Worm (Caenorhabditis elegans): ENCODE results near the gene srg-69.
A peak's percentile ranks its signal among the peaks of the same experiment; 100 is the strongest.

The srg-69 gene

ce11 chrII:5388786-5389421, 33.4 kb downstream of the srg-69 start, which contains the start of gene rsp-4:
TSS of gene rsp-4 (minus strand) at chrII:5388836.
- TF ChIP-seq T22C8.4 (GFP tag; IDR thresholded peaks at IDR 0.05) (no peak), ref-1 (GFP tag; conservative IDR thresholded peaks at IDR 0.05) (no peak), med-1 (GFP tag; optimal IDR thresholded peaks at IDR 0.05; ENCODE audit: insufficient read depth) (no peak), klf-2 (GFP tag; conservative IDR thresholded peaks at IDR 0.05) (no peak), ztf-29 (GFP tag; IDR thresholded peaks at IDR 0.05) (no peak), cog-1 (tag; optimal IDR thresholded peaks at IDR 0.05) (no peak), ztf-23 (GFP tag; IDR thresholded peaks at IDR 0.05) (no peak), tab-1 (GFP tag; IDR thresholded peaks at IDR 0.05) (no peak), flt-1 (GFP tag; IDR thresholded peaks at IDR 0.05) (no peak)

- TF ChIP-seq ztf-29 (GFP tag; IDR thresholded peaks at IDR 0.05) (no peak), ztf-23 (GFP tag; IDR thresholded peaks at IDR 0.05) (peak; percentile 73), klf-2 (GFP tag; conservative IDR thresholded peaks at IDR 0.05) (no peak), T22C8.4 (GFP tag; IDR thresholded peaks at IDR 0.05) (0 out of 2 replicates have a peak, but pooled peaks have one; percentile 10), ref-1 (GFP tag; conservative IDR thresholded peaks at IDR 0.05) (no peak), flt-1 (GFP tag; IDR thresholded peaks at IDR 0.05) (peak; percentile 83), cog-1 (tag; optimal IDR thresholded peaks at IDR 0.05) (peak; percentile 46), med-1 (GFP tag; optimal IDR thresholded peaks at IDR 0.05; ENCODE audit: insufficient read depth) (no peak), tab-1 (GFP tag; IDR thresholded peaks at IDR 0.05) (0 out of 2 replicates have a peak, but pooled peaks have one; percentile 39)
Observed at ce11 chrII:5389831-5390323, 34.4 kb downstream of the srg-69 start, which contains the start of gene ndx-6. TSS of gene ndx-6 (minus strand) at chrII:5389881.

ce11 chrII:5391447-5391846, 36.0 kb downstream of the srg-69 start:
- TF ChIP-seq klf-2 (GFP tag; conservative IDR thresholded peaks at IDR 0.05) (no peak), med-1 (GFP tag; optimal IDR thresholded peaks at IDR 0.05; ENCODE audit: insufficient read depth) (no peak), ref-1 (GFP tag; conservative IDR thresholded peaks at IDR 0.05) (no peak), T22C8.4 (GFP tag; IDR thresholded peaks at IDR 0.05) (no peak), tab-1 (GFP tag; IDR thresholded peaks at IDR 0.05) (no peak), ztf-23 (GFP tag; IDR thresholded peaks at IDR 0.05) (no peak), cog-1 (tag; optimal IDR thresholded peaks at IDR 0.05) (no peak), flt-1 (GFP tag; IDR thresholded peaks at IDR 0.05) (no peak), ztf-29 (GFP tag; IDR thresholded peaks at IDR 0.05) (no peak)

- TF ChIP-seq tab-1 (GFP tag; IDR thresholded peaks at IDR 0.05) = no peak
- no peak for TF ChIP-seq klf-2 (GFP tag; conservative IDR thresholded peaks at IDR 0.05)
- TF ChIP-seq med-1 (GFP tag; optimal IDR thresholded peaks at IDR 0.05; ENCODE audit: insufficient read depth) = no peak
- no peak for TF ChIP-seq flt-1 (GFP tag; IDR thresholded peaks at IDR 0.05)
- no peak for TF ChIP-seq cog-1 (tag; optimal IDR thresholded peaks at IDR 0.05)
- TF ChIP-seq ztf-29 (GFP tag; IDR thresholded peaks at IDR 0.05) = no peak
- TF ChIP-seq ztf-23 (GFP tag; IDR thresholded peaks at IDR 0.05) = no peak
- no peak for TF ChIP-seq ref-1 (GFP tag; conservative IDR thresholded peaks at IDR 0.05)
- TF ChIP-seq T22C8.4 (GFP tag; IDR thresholded peaks at IDR 0.05) = no peak
Observed at ce11 chrII:5393090-5393489, 37.6 kb downstream of the srg-69 start, which contains the start of gene brap-2. TSS of gene brap-2 (minus strand) at chrII:5393190.

DNA sequence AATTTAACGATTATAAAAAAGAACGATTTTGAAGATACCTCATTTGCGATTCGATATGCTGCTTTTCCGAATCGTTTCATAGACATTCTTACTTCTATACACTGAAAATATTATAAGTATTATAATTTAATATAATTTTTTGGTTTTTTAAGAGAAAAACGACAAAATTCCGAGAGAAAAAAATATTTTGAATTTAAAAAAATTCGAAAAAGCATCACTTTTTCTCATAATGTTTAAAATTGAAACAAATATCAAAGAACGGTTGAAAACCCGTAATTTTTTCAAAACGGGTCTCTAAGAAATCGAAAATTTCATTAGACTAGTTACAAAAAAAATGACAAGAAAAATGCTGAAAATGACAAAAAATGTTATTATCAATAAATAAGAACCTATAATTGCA, 40.1 kb downstream of the srg-69 start, which contains the start of gene pink-1:
Gene pink-1, minus strand, starts transcription at position 101 of the 400 bp plus-strand sequence.
- TF ChIP-seq T22C8.4 (GFP tag; IDR thresholded peaks at IDR 0.05) (no peak), ztf-23 (GFP tag; IDR thresholded peaks at IDR 0.05) (no peak), med-1 (GFP tag; optimal IDR thresholded peaks at IDR 0.05; ENCODE audit: insufficient read depth) (no peak), ztf-29 (GFP tag; IDR thresholded peaks at IDR 0.05) (no peak), cog-1 (tag; optimal IDR thresholded peaks at IDR 0.05) (no peak), klf-2 (GFP tag; conservative IDR thresholded peaks at IDR 0.05) (no peak), ref-1 (GFP tag; conservative IDR thresholded peaks at IDR 0.05) (no peak), flt-1 (GFP tag; IDR thresholded peaks at IDR 0.05) (no peak), tab-1 (GFP tag; IDR thresholded peaks at IDR 0.05) (no peak)

DNA sequence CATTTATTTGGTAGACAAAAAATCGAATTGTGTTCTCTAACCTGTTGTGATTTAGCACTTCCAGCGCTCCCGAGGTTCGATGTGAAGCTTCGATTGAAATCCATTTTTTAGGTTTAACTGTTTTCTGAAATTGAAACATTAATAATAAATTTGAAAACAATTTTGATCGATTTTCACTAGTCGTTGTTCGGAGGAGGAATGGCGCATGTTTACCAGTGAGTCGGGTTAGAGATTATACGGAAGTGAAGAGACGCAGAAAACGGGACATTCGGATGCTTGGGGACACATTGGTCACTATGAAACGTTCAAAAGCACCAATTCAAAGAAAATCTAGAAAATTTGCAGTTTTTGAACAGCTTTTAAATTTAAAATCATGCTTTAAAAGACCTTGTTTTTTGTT, 43.3 kb downstream of the srg-69 start, which contains the start of gene fbxl-3:
Gene fbxl-3, minus strand, starts transcription at position 124 of the 400 bp plus-strand sequence.
- TF ChIP-seq cog-1 (tag; optimal IDR thresholded peaks at IDR 0.05) = no peak
- TF ChIP-seq flt-1 (GFP tag; IDR thresholded peaks at IDR 0.05) = no peak
- no peak for TF ChIP-seq med-1 (GFP tag; optimal IDR thresholded peaks at IDR 0.05; ENCODE audit: insufficient read depth)
- TF ChIP-seq T22C8.4 (GFP tag; IDR thresholded peaks at IDR 0.05) = no peak
- no peak for TF ChIP-seq ztf-23 (GFP tag; IDR thresholded peaks at IDR 0.05)
- TF ChIP-seq ref-1 (GFP tag; conservative IDR thresholded peaks at IDR 0.05) = no peak
- no peak for TF ChIP-seq klf-2 (GFP tag; conservative IDR thresholded peaks at IDR 0.05)
- no peak for TF ChIP-seq tab-1 (GFP tag; IDR thresholded peaks at IDR 0.05)
- TF ChIP-seq ztf-29 (GFP tag; IDR thresholded peaks at IDR 0.05) = no peak

ce11 chrII:5399201-5399600, 43.7 kb downstream of the srg-69 start, which contains the start of gene mog-5:
TSS of gene mog-5 (plus strand) at chrII:5399538.
- TF ChIP-seq flt-1 (GFP tag; IDR thresholded peaks at IDR 0.05) (0 out of 2 replicates have a peak, but pooled peaks have one; percentile 29), T22C8.4 (GFP tag; IDR thresholded peaks at IDR 0.05) (no peak), cog-1 (tag; optimal IDR thresholded peaks at IDR 0.05) (peak; percentile 8), ztf-29 (GFP tag; IDR thresholded peaks at IDR 0.05) (peak; percentile 87), ztf-23 (GFP tag; IDR thresholded peaks at IDR 0.05) (peak; percentile 68; the same call in 1 of the 2 replicates), med-1 (GFP tag; optimal IDR thresholded peaks at IDR 0.05; ENCODE audit: insufficient read depth) (peak; percentile 64), ref-1 (GFP tag; conservative IDR thresholded peaks at IDR 0.05) (no peak), klf-2 (GFP tag; conservative IDR thresholded peaks at IDR 0.05) (no peak; the same call in 1 of the 2 replicates), tab-1 (GFP tag; IDR thresholded peaks at IDR 0.05) (0 out of 2 replicates have a peak, but pooled peaks have one; percentile 58)

Data from whole organism, midembryonic.